Worm (Caenorhabditis elegans) whole organism, L2 larva: ENCODE results near the gene F10B5.2.

Experiments
- R02D3.7 ChIP-seq: fragments of 150-350 bp; optimal IDR thresholded peaks from 2 replicates; lab custom pipeline; 2014; ENCODE audit warnings: missing biosample characterization, missing genetic modification characterization
- ceh-82 ChIP-seq: fragments of 150-350 bp; optimal IDR thresholded peaks from 2 replicates; lab custom pipeline; 2014; ENCODE audit warnings: missing biosample characterization, missing genetic modification characterization
- elt-3 ChIP-seq: sonication (generic microtip); optimal IDR thresholded peaks from 2 replicates; lab custom pipeline; 2017; ENCODE audit warnings: missing biosample characterization, missing genetic modification characterization
- lin-13 ChIP-seq: fragments of 150-350 bp; optimal IDR thresholded peaks from 2 replicates; lab custom pipeline; 2014; ENCODE audit warnings: missing biosample characterization, missing genetic modification reagents, missing genetic modification characterization
- nhr-11 ChIP-seq: fragments of 150-350 bp; optimal IDR thresholded peaks from 2 replicates; lab custom pipeline; 2014; ENCODE audit warnings: missing biosample characterization, missing genetic modification characterization
- nhr-12 ChIP-seq: fragments of 150-350 bp; optimal IDR thresholded peaks from 2 replicates; lab custom pipeline; 2014; ENCODE audit warnings: missing biosample characterization, missing genetic modification characterization
- skn-1 ChIP-seq: sonication (generic microtip); optimal IDR thresholded peaks from 2 replicates; lab custom pipeline; 2017; ENCODE audit warnings: missing biosample characterization, missing genetic modification characterization

DNA sequence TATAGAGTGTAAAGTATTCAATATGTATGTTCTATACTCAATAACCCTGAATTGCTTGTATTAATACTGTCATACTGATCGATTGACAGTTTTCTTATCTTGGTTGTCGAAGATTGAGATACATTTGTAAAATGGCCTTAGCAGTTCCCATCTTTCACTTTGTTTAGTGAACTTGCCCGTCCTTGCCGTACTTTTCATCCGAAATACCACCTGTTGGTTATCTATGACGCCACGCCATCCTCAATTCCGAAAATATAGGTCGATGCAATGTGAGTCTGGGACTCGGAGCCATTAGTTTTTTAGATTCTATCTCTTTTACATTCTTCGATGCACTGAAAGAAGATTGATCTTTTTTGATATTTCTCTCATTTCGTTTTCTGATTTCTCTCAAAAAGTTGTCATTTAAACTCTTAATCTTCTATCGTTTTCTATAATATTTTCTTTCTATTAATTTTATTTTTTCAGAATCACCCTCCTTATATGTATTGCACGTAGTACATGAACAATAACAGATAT, 15.0 kb upstream of the F10B5.2 start, which contains the start of gene ulp-4:
- no peak for TF ChIP-seq ceh-82 (tag; lab: Kevin White, UChicago)
- no peak for TF ChIP-seq nhr-11 (tag; lab: Kevin White, UChicago)
- TF ChIP-seq nhr-12 (tag; lab: Kevin White, UChicago) = no peak
- TF ChIP-seq R02D3.7 = no peak
- peak; percentile 38 for TF ChIP-seq lin-13
- TF ChIP-seq elt-3 (tag; lab: Kevin White, UChicago) = no peak
- no peak for TF ChIP-seq skn-1 (tag; lab: Kevin White, UChicago)
